Fruit fly (Drosophila melanogaster): Measurements from ENCODE around the gene CTCF.
A peak's percentile ranks its signal among the peaks of the same experiment; 100 is the strongest.

CTCF gene

dm6 chr3L:7356386-7357117, at the start of gene CTCF (continued):
- TF ChIP-seq ci (GFP tag; IDR thresholded peaks at IDR 0.05) (0 out of 3 replicates have a peak, but pooled peaks have one; percentile 41), CG10366 (GFP tag; IDR thresholded peaks at IDR 0.05) (peak; percentile 42; the same call in 1 of the 2 replicates), Bgb (GFP tag; IDR thresholded peaks at IDR 0.05; ENCODE audit: partially characterized antibody) (peak; percentile 73), Oli (tag; optimal IDR thresholded peaks at IDR 0.05) (peak; percentile 32), gro (GFP tag; optimal IDR thresholded peaks at IDR 0.05) (peak; percentile 46), lbe (GFP tag; optimal IDR thresholded peaks at IDR 0.05) (peak; percentile 38), jing (GFP tag; optimal IDR thresholded peaks at IDR 0.05) (no peak), CG31441 (GFP tag; IDR thresholded peaks at IDR 0.05) (peak; percentile 40; the same call in 1 of the 2 replicates), pzg (GFP tag; optimal IDR thresholded peaks at IDR 0.05) (peak; percentile 62), mirr (GFP tag; optimal IDR thresholded peaks at IDR 0.05) (peak; percentile 56), croc (GFP tag; conservative IDR thresholded peaks at IDR 0.05) (peak; percentile 55; the same call in 2 of the 3 replicates), lab (GFP tag; optimal IDR thresholded peaks at IDR 0.05) (peak; percentile 9), ro (GFP tag; IDR thresholded peaks at IDR 0.05) (no peak), Xbp1 (GFP tag; optimal IDR thresholded peaks at IDR 0.05) (peak; percentile 57), ftz-f1 (GFP tag; optimal IDR thresholded peaks at IDR 0.05) (peak; percentile 29), dm (GFP tag; optimal IDR thresholded peaks at IDR 0.05) (peak; percentile 47), Atf6 (GFP tag; IDR thresholded peaks at IDR 0.05) (no peak), CG8944 (GFP tag; optimal IDR thresholded peaks at IDR 0.05) (peak; percentile 41), mld (GFP tag; IDR thresholded peaks at IDR 0.05; ENCODE audit: partially characterized antibody) (peak; percentile 70; the same call in 2 of the 3 replicates), CG7786 (GFP tag; optimal IDR thresholded peaks at IDR 0.05) (no peak), Dip3 (GFP tag; optimal IDR thresholded peaks at IDR 0.05) (no peak), Dek (tag; optimal IDR thresholded peaks at IDR 0.05) (no peak), Hr3 (GFP tag; optimal IDR thresholded peaks at IDR 0.05) (peak; percentile 13), CG32772 (GFP tag; IDR thresholded peaks at IDR 0.05) (peak; percentile 64), ind (GFP tag; optimal IDR thresholded peaks at IDR 0.05) (peak; percentile 4), CG11456 (GFP tag; IDR thresholded peaks at IDR 0.05) (peak; percentile 73; the same call in 2 of the 3 replicates), p53 (GFP tag; optimal IDR thresholded peaks at IDR 0.05) (no peak), Drgx (GFP tag; IDR thresholded peaks at IDR 0.05) (peak; percentile 26; the same call in 1 of the 2 replicates), Fer2 (tag; optimal IDR thresholded peaks at IDR 0.05) (no peak), Dref (GFP tag; IDR thresholded peaks at IDR 0.05) (peak; percentile 76), HLHmδ (GFP tag; optimal IDR thresholded peaks at IDR 0.05) (no peak), Dip2 (GFP tag; IDR thresholded peaks at IDR 0.05) (no peak), az2 (GFP tag; optimal IDR thresholded peaks at IDR 0.05) (peak; percentile 31), Six4 (GFP tag; optimal IDR thresholded peaks at IDR 0.05) (peak; percentile 3), CG8281 (tag; optimal IDR thresholded peaks at IDR 0.05) (no peak), PHDP (tag; optimal IDR thresholded peaks at IDR 0.05) (peak; percentile 28), NC2α (GFP tag; optimal IDR thresholded peaks at IDR 0.05) (peak; percentile 43), CG8924 (tag; optimal IDR thresholded peaks at IDR 0.05) (peak; percentile 69), slbo (GFP tag; IDR thresholded peaks at IDR 0.05) (no peak; the same call in 1 of the 2 replicates), CG14860 (GFP tag; IDR thresholded peaks at IDR 0.05; ENCODE audit: partially characterized antibody) (peak; percentile 65), Hsf (GFP tag; optimal IDR thresholded peaks at IDR 0.05) (peak; percentile 62), Max (GFP tag; optimal IDR thresholded peaks at IDR 0.05) (peak; percentile 73), CG9609 (GFP tag; optimal IDR thresholded peaks at IDR 0.05) (peak; percentile 40), CG11723 (GFP tag; optimal IDR thresholded peaks at IDR 0.05) (no peak), CG7372 (GFP tag; IDR thresholded peaks at IDR 0.05) (no peak), Med (GFP tag) (peak; percentile 88), CG3847 (GFP tag; IDR thresholded peaks at IDR 0.05) (0 out of 2 replicates have a peak, but pooled peaks have one; percentile 6), CG43689 (GFP tag; IDR thresholded peaks at IDR 0.05) (no peak), CG1792 (GFP tag; optimal IDR thresholded peaks at IDR 0.05) (peak; percentile 9), NK7.1 (GFP tag; optimal IDR thresholded peaks at IDR 0.05) (peak; percentile 20)
